Worm (Caenorhabditis elegans): ENCODE results near the gene apm-3.

Gene apm-3

ce11 chrX:915510-915909, 39.3 kb upstream of the apm-3 start, which contains the start of gene sel-12 (continued):
- TF ChIP-seq fkh-10 (GFP tag; optimal IDR thresholded peaks at IDR 0.05) (no peak), snu-23 (GFP tag; optimal IDR thresholded peaks at IDR 0.05) (peak; percentile 29), nhr-47 (tag; optimal IDR thresholded peaks at IDR 0.05) (peak; percentile 10), nhr-77 (tag; optimal IDR thresholded peaks at IDR 0.05) (no peak), nhr-28 (tag; optimal IDR thresholded peaks at IDR 0.05) (no peak), nhr-19 (GFP tag; conservative IDR thresholded peaks at IDR 0.05) (no peak), egl-27 (tag; optimal IDR thresholded peaks at IDR 0.05) (no peak), unc-130 (tag; optimal IDR thresholded peaks at IDR 0.05) (no peak), nhr-71 (tag; optimal IDR thresholded peaks at IDR 0.05) (peak; percentile 7), nhr-11 (tag; optimal IDR thresholded peaks at IDR 0.05) (no peak), mdl-1 (tag; optimal IDR thresholded peaks at IDR 0.05) (no peak), egl-13 (tag; optimal IDR thresholded peaks at IDR 0.05) (no peak), ceh-82 (tag; optimal IDR thresholded peaks at IDR 0.05) (peak in 1 of 3 experiments; percentile 50), unc-62 (GFP tag; optimal IDR thresholded peaks at IDR 0.05) (no peak), sptf-1 (tag; optimal IDR thresholded peaks at IDR 0.05) (no peak), mef-2 (tag; optimal IDR thresholded peaks at IDR 0.05) (no peak), nhr-84 (tag; optimal IDR thresholded peaks at IDR 0.05) (no peak), efl-1 (optimal IDR thresholded peaks at IDR 0.05) (no peak), efl-1 (GFP tag; optimal IDR thresholded peaks at IDR 0.05 in 1 of 2) (no peak), aly-2 (tag; optimal IDR thresholded peaks at IDR 0.05) (no peak), snpc-4 (tag; optimal IDR thresholded peaks at IDR 0.05) (no peak), nhr-20 (tag; optimal IDR thresholded peaks at IDR 0.05) (peak; percentile 1), vab-15 (tag; optimal IDR thresholded peaks at IDR 0.05) (no peak), lin-13 (GFP tag; optimal IDR thresholded peaks at IDR 0.05) (no peak), pag-3 (tag; optimal IDR thresholded peaks at IDR 0.05; ENCODE audit: borderline replicate concordance, insufficient read depth) (no peak), tlp-1 (tag; optimal IDR thresholded peaks at IDR 0.05) (no peak), fkh-8 (tag; optimal IDR thresholded peaks at IDR 0.05) (no peak), zip-4 (GFP tag; optimal IDR thresholded peaks at IDR 0.05) (no peak), ama-1 (optimal IDR thresholded peaks at IDR 0.05) (no peak), ceh-63 (GFP tag; optimal IDR thresholded peaks at IDR 0.05) (no peak), lin-15B (tag; optimal IDR thresholded peaks at IDR 0.05) (no peak)

- TF ChIP-seq mdl-1 (tag; optimal IDR thresholded peaks at IDR 0.05) (no peak), aha-1 (tag; optimal IDR thresholded peaks at IDR 0.05) (no peak), ces-1 (GFP tag; optimal IDR thresholded peaks at IDR 0.05) (no peak), efl-3 (GFP tag; optimal IDR thresholded peaks at IDR 0.05) (no peak), snpc-4 (tag; optimal IDR thresholded peaks at IDR 0.05) (no peak)
These were observed 36.7 kb upstream of the apm-3 start, which contains the start of gene F35H12.5 for ce11 chrX:918097-918496. Gene F35H12.5, plus strand, starts transcription at chrX:918397.

- TF ChIP-seq jun-1 (tag; optimal IDR thresholded peaks at IDR 0.05) (no peak), dsc-1 (tag; optimal IDR thresholded peaks at IDR 0.05) (no peak), snu-23 (GFP tag; optimal IDR thresholded peaks at IDR 0.05) (peak; percentile 65), elt-3 (tag; optimal IDR thresholded peaks at IDR 0.05) (peak in 1 of 6 experiments; percentile 54), nhr-12 (tag; optimal IDR thresholded peaks at IDR 0.05) (no peak), ceh-8 (GFP tag; optimal IDR thresholded peaks at IDR 0.05) (no peak), aha-1 (tag; optimal IDR thresholded peaks at IDR 0.05) (no peak), lsy-2 (tag; optimal IDR thresholded peaks at IDR 0.05) (peak in 1 of 2 experiments; percentile 62), swsn-7 (tag; optimal IDR thresholded peaks at IDR 0.05) (peak; percentile 20), C04F5.9 (tag; optimal IDR thresholded peaks at IDR 0.05) (no peak), nhr-20 (tag; optimal IDR thresholded peaks at IDR 0.05) (peak; percentile 41), F16B12.6 (tag; optimal IDR thresholded peaks at IDR 0.05) (peak; percentile 44), nhr-90 (tag; optimal IDR thresholded peaks at IDR 0.05; ENCODE audit: poor library complexity) (peak; percentile 23), C34B4.2 (tag; optimal IDR thresholded peaks at IDR 0.05) (no peak), efl-1 (optimal IDR thresholded peaks at IDR 0.05) (peak; percentile 28 to 43), efl-1 (GFP tag; optimal IDR thresholded peaks at IDR 0.05 in 1 of 2) (peak in 1 of 2 experiments; percentile 3), pax-3 (tag; optimal IDR thresholded peaks at IDR 0.05) (no peak), tbx-2 (tag; optimal IDR thresholded peaks at IDR 0.05) (peak; percentile 21), fos-1 (tag; optimal IDR thresholded peaks at IDR 0.05) (peak; percentile 29), mdl-1 (tag; optimal IDR thresholded peaks at IDR 0.05) (peak in 1 of 2 experiments; percentile 37), nhr-71 (tag; optimal IDR thresholded peaks at IDR 0.05) (peak; percentile 34), ces-1 (GFP tag; optimal IDR thresholded peaks at IDR 0.05) (no peak), snpc-4 (tag; optimal IDR thresholded peaks at IDR 0.05) (no peak), unc-98 (GFP tag; IDR thresholded peaks at IDR 0.05) (no peak), pag-3 (tag; optimal IDR thresholded peaks at IDR 0.05; ENCODE audit: borderline replicate concordance, insufficient read depth) (no peak), lin-13 (GFP tag; optimal IDR thresholded peaks at IDR 0.05) (no peak)
These were observed 30.2 kb upstream of the apm-3 start, which contains the start of the genes pifk-1 and tbc-11 for ce11 chrX:924495-925008. Gene pifk-1, minus strand, starts transcription at chrX:924511. Gene tbc-11, plus strand, starts transcription at chrX:924958.
